Worm (Caenorhabditis elegans): ENCODE measurements around the gene T05C7.8.

Gene T05C7.8

DNA sequence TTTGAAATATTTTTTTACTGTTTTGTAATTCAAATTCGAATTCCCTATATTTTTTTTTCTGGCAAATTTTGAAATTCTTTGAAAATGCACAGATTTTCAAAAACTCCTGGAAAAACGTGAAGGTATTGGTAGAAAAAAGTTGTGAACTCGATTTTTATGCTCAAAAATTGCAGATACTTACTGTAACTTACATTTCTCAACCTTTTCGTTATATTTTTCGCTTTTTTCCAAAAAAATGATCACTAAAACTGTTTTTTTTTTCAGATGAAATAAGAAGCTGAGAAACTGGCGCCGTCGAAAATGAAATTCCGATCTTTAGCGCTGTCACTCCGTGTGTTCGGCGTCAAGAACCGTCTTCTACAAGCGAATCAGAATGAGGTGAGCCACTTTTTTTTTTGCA is at the start of gene T05C7.8:
Gene T05C7.8, plus strand, starts transcription at position 301 of the 400 bp plus-strand sequence.
- no peak for TF ChIP-seq sem-2 (GFP tag; optimal IDR thresholded peaks at IDR 0.05)
- no peak for TF ChIP-seq unc-62 (GFP tag; optimal IDR thresholded peaks at IDR 0.05)
- TF ChIP-seq snpc-4 (tag; optimal IDR thresholded peaks at IDR 0.05), result no peak
- no peak for TF ChIP-seq lin-13 (tag; optimal IDR thresholded peaks at IDR 0.05)
- no peak for TF ChIP-seq lin-32 (GFP tag; optimal IDR thresholded peaks at IDR 0.05)
- TF ChIP-seq ham-2 (GFP tag; optimal IDR thresholded peaks at IDR 0.05), result no peak
- TF ChIP-seq sptf-1 (tag; optimal IDR thresholded peaks at IDR 0.05), result no peak
- no peak for TF ChIP-seq lsy-2 (tag; optimal IDR thresholded peaks at IDR 0.05)
- no peak for TF ChIP-seq unc-39 (tag; optimal IDR thresholded peaks at IDR 0.05)

- TF ChIP-seq ztf-11 (tag; optimal IDR thresholded peaks at IDR 0.05) (no peak), elt-3 (tag; optimal IDR thresholded peaks at IDR 0.05) (no peak), nhr-237 (tag; optimal IDR thresholded peaks at IDR 0.05) (no peak), tbx-8 (GFP tag; optimal IDR thresholded peaks at IDR 0.05) (no peak), drap-1 (GFP tag; optimal IDR thresholded peaks at IDR 0.05) (no peak), elt-1 (tag; optimal IDR thresholded peaks at IDR 0.05; ENCODE audit: borderline replicate concordance, insufficient read depth) (no peak), ceh-83 (GFP tag; optimal IDR thresholded peaks at IDR 0.05) (no peak), snpc-4 (tag; optimal IDR thresholded peaks at IDR 0.05) (no peak)
Measured at ce11 chrIV:48780-49179, 27.4 kb upstream of the T05C7.8 start, which contains the start of gene frm-5.1. frm-5.1 (minus strand) TSS chrIV:48880.

ce11 chrIV:51219-51618 is 25.0 kb upstream of the T05C7.8 start:
- no peak for TF ChIP-seq nhr-76 (tag; optimal IDR thresholded peaks at IDR 0.05)
- peak; percentile 16 for TF ChIP-seq unc-120 (tag; optimal IDR thresholded peaks at IDR 0.05; ENCODE audit: poor library complexity, severe bottlenecking)
- TF ChIP-seq lin-32 (GFP tag; optimal IDR thresholded peaks at IDR 0.05), result no peak
- peak; percentile 69 for TF ChIP-seq nhr-237 (tag; optimal IDR thresholded peaks at IDR 0.05)
- TF ChIP-seq snpc-4 (tag; optimal IDR thresholded peaks at IDR 0.05), result no peak
- TF ChIP-seq drap-1 (GFP tag; optimal IDR thresholded peaks at IDR 0.05), result peak; percentile 55
- TF ChIP-seq bed-3 (GFP tag; optimal IDR thresholded peaks at IDR 0.05), result no peak
- no peak for TF ChIP-seq ceh-83 (GFP tag; optimal IDR thresholded peaks at IDR 0.05)
- TF ChIP-seq mls-2 (tag; optimal IDR thresholded peaks at IDR 0.05), result peak; percentile 13
- TF ChIP-seq hlh-1 (tag; optimal IDR thresholded peaks at IDR 0.05), result no peak
- TF ChIP-seq blmp-1 (tag; optimal IDR thresholded peaks at IDR 0.05), result no peak
- peak; percentile 29 for TF ChIP-seq sptf-1 (tag; optimal IDR thresholded peaks at IDR 0.05)
- TF ChIP-seq sem-2 (GFP tag; optimal IDR thresholded peaks at IDR 0.05), result no peak
- no peak for TF ChIP-seq flh-1 (GFP tag; optimal IDR thresholded peaks at IDR 0.05)
- TF ChIP-seq nhr-28 (tag; optimal IDR thresholded peaks at IDR 0.05), result no peak
- peak; percentile 17 for TF ChIP-seq mep-1 (tag; optimal IDR thresholded peaks at IDR 0.05)
- peak; percentile 42 for TF ChIP-seq nhr-2 (tag; optimal IDR thresholded peaks at IDR 0.05)
- TF ChIP-seq nhr-12 (tag; optimal IDR thresholded peaks at IDR 0.05), result no peak
- TF ChIP-seq pha-4 (tag; optimal IDR thresholded peaks at IDR 0.05), result peak; percentile 63
- TF ChIP-seq ceh-43 (GFP tag; optimal IDR thresholded peaks at IDR 0.05), result no peak
- TF ChIP-seq zip-8 (tag; optimal IDR thresholded peaks at IDR 0.05), result no peak
- TF ChIP-seq ztf-11 (tag; optimal IDR thresholded peaks at IDR 0.05), result no peak
- no peak for TF ChIP-seq ceh-39 (tag; optimal IDR thresholded peaks at IDR 0.05)

ce11 chrIV:53539-53938 is 22.6 kb upstream of the T05C7.8 start, which contains the start of gene T05C7.4:
T05C7.4 (minus strand) TSS chrIV:53639.
- TF ChIP-seq elt-1 (tag; optimal IDR thresholded peaks at IDR 0.05; ENCODE audit: borderline replicate concordance, insufficient read depth) (no peak), nhr-2 (tag; optimal IDR thresholded peaks at IDR 0.05) (no peak), cnd-1 (tag; optimal IDR thresholded peaks at IDR 0.05) (no peak), lsy-2 (tag; optimal IDR thresholded peaks at IDR 0.05) (no peak), lin-13 (tag; optimal IDR thresholded peaks at IDR 0.05) (no peak), ces-1 (GFP tag; optimal IDR thresholded peaks at IDR 0.05) (no peak), ceh-43 (GFP tag; optimal IDR thresholded peaks at IDR 0.05) (no peak), pha-4 (tag; optimal IDR thresholded peaks at IDR 0.05) (no peak), unc-62 (GFP tag; optimal IDR thresholded peaks at IDR 0.05) (no peak), M03D4.4 (tag; optimal IDR thresholded peaks at IDR 0.05) (no peak)
